Worm (Caenorhabditis elegans) whole organism, mixed stage, embryonic: ENCODE measurements around the gene lgc-48.

Experiments
- flh-1 ChIP-seq: fragments of 200-800 bp; sonication (Bioruptor generic); optimal IDR thresholded peaks from 2 replicates; lab custom pipeline; 2018; ENCODE audit warnings: mild to moderate bottlenecking, missing genetic modification characterization, moderate library complexity, missing compliant biosample characterization
- nhr-237 ChIP-seq: fragments of 150-350 bp; optimal IDR thresholded peaks from 2 replicates; lab custom pipeline; 2014; ENCODE audit warnings: missing biosample characterization, missing genetic modification characterization
- snpc-4 ChIP-seq: fragments of 150-350 bp; optimal IDR thresholded peaks from 2 replicates; lab custom pipeline; 2014; ENCODE audit warnings: missing biosample characterization, missing genetic modification characterization
- unc-120 ChIP-seq: sonication (generic microtip); optimal IDR thresholded peaks from 2 replicates; lab custom pipeline; 2017; ENCODE audit warnings: missing genetic modification characterization, missing compliant biosample characterization; ENCODE audit not compliant: poor library complexity, severe bottlenecking

DNA sequence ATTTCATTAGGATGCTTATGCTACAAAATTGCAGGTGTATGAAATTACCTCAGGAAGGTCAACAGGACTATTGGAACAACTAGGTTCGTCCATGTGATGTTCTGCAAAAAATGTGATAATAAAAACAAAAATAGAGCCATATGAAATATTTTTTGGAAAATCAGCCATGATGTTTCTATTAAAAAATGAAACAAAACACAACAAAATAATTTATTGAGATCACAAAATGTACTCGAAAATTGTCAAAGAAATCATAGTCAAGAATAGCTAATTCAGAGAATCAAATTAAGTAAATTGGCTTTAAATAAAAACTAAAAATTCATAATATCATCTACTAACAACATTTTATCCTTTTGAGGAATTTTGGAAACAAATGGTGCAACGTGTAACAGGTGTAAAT, 9.1 kb upstream of the lgc-48 start, which contains the start of gene nhr-129:
- no peak for TF ChIP-seq nhr-237
- TF ChIP-seq snpc-4 = no peak
- no peak for TF ChIP-seq unc-120 (tag; lab: Kevin White, UChicago)
- TF ChIP-seq flh-1 = no peak
